Worm (Caenorhabditis elegans) whole organism, L2 larva: ENCODE data around the gene mpdu-1.

ENCODE experiments used
- alr-1 ChIP-seq: fragments of 150-350 bp; optimal IDR thresholded peaks from 2 replicates; lab custom pipeline; 2014; ENCODE audit warnings: missing biosample characterization, missing genetic modification characterization
- aly-2 ChIP-seq: fragments of 150-350 bp; optimal IDR thresholded peaks from 2 replicates; lab custom pipeline; 2014; ENCODE audit warnings: missing biosample characterization, missing genetic modification characterization
- ceh-82 ChIP-seq: fragments of 150-350 bp; optimal IDR thresholded peaks from 2 replicates; lab custom pipeline; 2014; ENCODE audit warnings: missing biosample characterization, missing genetic modification characterization
- dmd-4 ChIP-seq: sonication (generic microtip); optimal IDR thresholded peaks from 2 replicates; lab custom pipeline; 2017; ENCODE audit warnings: missing biosample characterization, missing genetic modification characterization
- egl-27 ChIP-seq: sonication (generic microtip); optimal IDR thresholded peaks from 3 replicates; lab custom pipeline; 2017; ENCODE audit warnings: missing biosample characterization, missing genetic modification reagents, missing genetic modification characterization
- elt-1 ChIP-seq: fragments of 150-350 bp; optimal IDR thresholded peaks from 2 replicates; lab custom pipeline; 2014; ENCODE audit warnings: missing biosample characterization, missing genetic modification characterization
- lsy-2 ChIP-seq, 2 experiments: fragments of 150-350 bp in 1 of 2; sonication (generic microtip) in 1 of 2; optimal IDR thresholded peaks; 2 replicates each; lab custom pipeline; 2014 to 2017; ENCODE audit warnings: missing biosample characterization in 2 of 2, missing genetic modification characterization in 2 of 2
- nhr-25 ChIP-seq: fragments of 150-350 bp; sonication (generic microtip); optimal IDR thresholded peaks from 3 replicates; lab custom pipeline; 2014; ENCODE audit warnings: missing biosample characterization, missing genetic modification characterization
- snpc-4 ChIP-seq: fragments of 150-350 bp; optimal IDR thresholded peaks from 2 replicates; lab custom pipeline; 2014; ENCODE audit warnings: missing biosample characterization, missing genetic modification characterization
- unc-39 ChIP-seq: fragments of 150-350 bp; optimal IDR thresholded peaks from 2 replicates; lab custom pipeline; 2014; ENCODE audit warnings: missing biosample characterization, missing genetic modification characterization

DNA sequence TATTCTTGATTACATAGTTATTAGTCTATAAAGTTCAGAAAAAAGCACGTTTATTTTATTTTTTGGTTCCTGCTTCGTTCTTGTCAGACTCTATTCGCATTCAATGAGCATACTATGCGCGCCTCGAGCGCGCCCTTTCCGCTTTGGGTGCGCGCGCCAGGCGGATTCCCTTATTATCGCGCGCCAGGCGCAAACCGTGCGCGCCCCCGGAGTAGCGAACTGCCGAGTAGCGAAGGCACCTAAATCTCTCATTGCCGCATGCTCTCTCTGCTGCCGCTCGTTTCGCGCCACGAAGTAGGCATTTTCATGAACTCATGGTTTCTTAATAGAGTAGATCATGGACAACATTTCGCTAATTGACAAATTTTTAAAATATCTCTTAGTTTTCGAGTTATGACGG lies 31.9 kb downstream of the mpdu-1 start:
- no peak for TF ChIP-seq elt-1 (tag; lab: Kevin White, UChicago)
- no peak for TF ChIP-seq alr-1 (tag; lab: Kevin White, UChicago)
- TF ChIP-seq snpc-4 (tag; lab: Kevin White, UChicago): no peak
- no peak for TF ChIP-seq aly-2 (tag; lab: Kevin White, UChicago)
- no peak for TF ChIP-seq dmd-4
- no peak for TF ChIP-seq ceh-82
- TF ChIP-seq lsy-2 (tag; optimal IDR thresholded peaks at IDR 0.05; lab: Kevin White, UChicago): no peak
- TF ChIP-seq unc-39 (tag; lab: Kevin White, UChicago): no peak
- TF ChIP-seq egl-27 (tag; lab: Kevin White, UChicago): no peak
- TF ChIP-seq nhr-25 (tag; lab: Kevin White, UChicago): no peak
